Fruit fly (Drosophila melanogaster) whole organism, pupa: ENCODE measurements around the gene CG13962.

Experiments used
- CG12605 ChIP-seq: fragments of 200-800 bp; sonication (Bioruptor generic); IDR thresholded peaks from 2 replicates; pipeline ENCODE4 v1.3.6; 2022; ENCODE audit warnings: missing biosample characterization, missing genetic modification characterization
- CG13204 ChIP-seq: fragments of 200-800 bp; sonication (Bioruptor generic); optimal IDR thresholded peaks from 2 replicates; lab custom pipeline; 2018; ENCODE audit warnings: missing biosample characterization, mild to moderate bottlenecking, missing genetic modification characterization, moderate library complexity
- CG8301 ChIP-seq: fragments of 200-800 bp; sonication (Bioruptor generic); optimal IDR thresholded peaks from 2 replicates; lab custom pipeline; 2018; ENCODE audit warnings: missing biosample characterization, mild to moderate bottlenecking, missing genetic modification characterization
- D1 ChIP-seq: fragments of 200-800 bp; sonication (Bioruptor generic); optimal IDR thresholded peaks from 2 replicates; lab custom pipeline; 2018; ENCODE audit warnings: missing biosample characterization, mild to moderate bottlenecking, missing genetic modification characterization, moderate library complexity
- Pif1A ChIP-seq: fragments of 200-800 bp; sonication (Bioruptor generic); optimal IDR thresholded peaks from 3 replicates; lab custom pipeline; 2016; ENCODE audit warnings: missing biosample characterization, missing genetic modification characterization
- gl ChIP-seq: fragments of 200-800 bp; sonication (Bioruptor generic); optimal IDR thresholded peaks from 2 replicates; lab custom pipeline; 2018; ENCODE audit warnings: missing biosample characterization, mild to moderate bottlenecking, missing genetic modification characterization
- rn ChIP-seq: fragments of 200-800 bp; sonication (Bioruptor generic); IDR thresholded peaks from 2 replicates; pipeline ENCODE4 v1.3.6; 2022; ENCODE audit warnings: missing biosample characterization, missing genetic modification characterization

dm6 chr2L:19795320-19796110 lies 18.8 kb downstream of the CG13962 start:
- TF ChIP-seq gl (tag; lab: Kevin White, UChicago) (no peak), Pif1A (peak; percentile 13), CG13204 (GFP tag; lab: Kevin White, UChicago) (no peak), CG8301 (tag; lab: Kevin White, UChicago) (no peak), rn (no peak), CG12605 (GFP tag; lab: Robert Waterston, UW) (no peak), D1 (peak; percentile 40)
